Worm (Caenorhabditis elegans): ENCODE data around the gene ZK622.5.

ZK622.5 gene

ce11 chrII:5320205-5320951 is 31.1 kb downstream of the ZK622.5 start:
- TF ChIP-seq nhr-6 (tag; optimal IDR thresholded peaks at IDR 0.05) (peak; percentile 18), skn-1 (tag; optimal IDR thresholded peaks at IDR 0.05) (no peak), C34F6.9 (tag; optimal IDR thresholded peaks at IDR 0.05) (peak; percentile 39), nhr-21 (tag; optimal IDR thresholded peaks at IDR 0.05) (no peak), snpc-4 (tag; optimal IDR thresholded peaks at IDR 0.05) (no peak), peb-1 (tag; optimal IDR thresholded peaks at IDR 0.05) (no peak), nhr-129 (tag; optimal IDR thresholded peaks at IDR 0.05) (peak; percentile 52), nhr-25 (tag; optimal IDR thresholded peaks at IDR 0.05) (peak; percentile 3), sma-9 (GFP tag; optimal IDR thresholded peaks at IDR 0.05) (peak; percentile 43), sma-9 (tag; optimal IDR thresholded peaks at IDR 0.05) (no peak), unc-39 (tag; optimal IDR thresholded peaks at IDR 0.05) (no peak), ztf-11 (tag; optimal IDR thresholded peaks at IDR 0.05) (no peak), egl-27 (tag; optimal IDR thresholded peaks at IDR 0.05) (peak; percentile 14), unc-55 (GFP tag; optimal IDR thresholded peaks at IDR 0.05) (peak; percentile 5), gmeb-1 (tag; optimal IDR thresholded peaks at IDR 0.05) (peak; percentile 13), fos-1 (tag; optimal IDR thresholded peaks at IDR 0.05) (peak; percentile 84), blmp-1 (tag; optimal IDR thresholded peaks at IDR 0.05; ENCODE audit: insufficient read depth) (peak; percentile 8), lsy-2 (tag; optimal IDR thresholded peaks at IDR 0.05) (peak in 1 of 2 experiments; percentile 8), F13H6.1 (tag; optimal IDR thresholded peaks at IDR 0.05) (peak; percentile 47), crh-2 (tag; optimal IDR thresholded peaks at IDR 0.05) (peak; percentile 26), sma-3 (GFP tag; optimal IDR thresholded peaks at IDR 0.05) (peak; percentile 24)

- TF ChIP-seq aly-2 (tag; optimal IDR thresholded peaks at IDR 0.05) = no peak
- no peak for TF ChIP-seq nhr-237 (tag; optimal IDR thresholded peaks at IDR 0.05)
- no peak for TF ChIP-seq nhr-6 (tag; optimal IDR thresholded peaks at IDR 0.05)
- no peak for TF ChIP-seq peb-1 (tag; optimal IDR thresholded peaks at IDR 0.05)
- no peak for TF ChIP-seq sem-4 (tag; optimal IDR thresholded peaks at IDR 0.05)
- TF ChIP-seq snpc-4 (tag; optimal IDR thresholded peaks at IDR 0.05) = no peak
- peak; percentile 57 for TF ChIP-seq gmeb-1 (tag; optimal IDR thresholded peaks at IDR 0.05)
- no peak for TF ChIP-seq elt-3 (tag; optimal IDR thresholded peaks at IDR 0.05)
- TF ChIP-seq fos-1 (tag; optimal IDR thresholded peaks at IDR 0.05) = peak; percentile 44
- TF ChIP-seq sma-3 (GFP tag; optimal IDR thresholded peaks at IDR 0.05) = peak; percentile 55
- TF ChIP-seq ceh-16 (tag; optimal IDR thresholded peaks at IDR 0.05) = peak; percentile 50
- TF ChIP-seq F13H6.1 (tag; optimal IDR thresholded peaks at IDR 0.05) = peak; percentile 86
- TF ChIP-seq lsy-2 (tag; optimal IDR thresholded peaks at IDR 0.05) = peak in 1 of 2 experiments; percentile 45
- peak; percentile 91 for TF ChIP-seq sma-9 (GFP tag; optimal IDR thresholded peaks at IDR 0.05)
- TF ChIP-seq sma-9 (tag; optimal IDR thresholded peaks at IDR 0.05) = no peak
- TF ChIP-seq nhr-23 (tag; optimal IDR thresholded peaks at IDR 0.05) = no peak
- TF ChIP-seq blmp-1 (tag; optimal IDR thresholded peaks at IDR 0.05; ENCODE audit: insufficient read depth) = peak; percentile 81
- TF ChIP-seq nhr-25 (tag; optimal IDR thresholded peaks at IDR 0.05) = peak; percentile 89
- TF ChIP-seq nhr-129 (tag; optimal IDR thresholded peaks at IDR 0.05) = peak; percentile 49
- no peak for TF ChIP-seq elt-1 (tag; optimal IDR thresholded peaks at IDR 0.05)
- peak; percentile 61 for TF ChIP-seq nhr-21 (tag; optimal IDR thresholded peaks at IDR 0.05)
- TF ChIP-seq Y55F3AM.14 (GFP tag; optimal IDR thresholded peaks at IDR 0.05) = peak; percentile 80
- TF ChIP-seq R02D3.7 (tag; optimal IDR thresholded peaks at IDR 0.05) = no peak
Observed at ce11 chrII:5321718-5322286, 32.6 kb downstream of the ZK622.5 start.

- TF ChIP-seq mab-5 (tag; optimal IDR thresholded peaks at IDR 0.05) (no peak), blmp-1 (tag; optimal IDR thresholded peaks at IDR 0.05; ENCODE audit: insufficient read depth) (peak; percentile 57), nhr-6 (tag; optimal IDR thresholded peaks at IDR 0.05) (no peak), crh-2 (tag; optimal IDR thresholded peaks at IDR 0.05) (no peak), Y55F3AM.14 (GFP tag; optimal IDR thresholded peaks at IDR 0.05) (no peak), nhr-25 (tag; optimal IDR thresholded peaks at IDR 0.05) (peak; percentile 4), elt-3 (tag; optimal IDR thresholded peaks at IDR 0.05) (no peak), nhr-129 (tag; optimal IDR thresholded peaks at IDR 0.05) (peak; percentile 2), gmeb-1 (tag; optimal IDR thresholded peaks at IDR 0.05) (no peak), nhr-77 (tag; optimal IDR thresholded peaks at IDR 0.05) (no peak), sma-9 (GFP tag; optimal IDR thresholded peaks at IDR 0.05) (peak; percentile 16), sma-9 (tag; optimal IDR thresholded peaks at IDR 0.05) (no peak), nhr-12 (tag; optimal IDR thresholded peaks at IDR 0.05) (no peak)
Observed at ce11 chrII:5322732-5323326, 33.6 kb downstream of the ZK622.5 start, which contains the start of gene vhp-1. TSS of gene vhp-1 (plus strand) at chrII:5323276.
